Fruit fly (Drosophila melanogaster): ENCODE data around the gene CG14841.

The CG14841 gene

DNA sequence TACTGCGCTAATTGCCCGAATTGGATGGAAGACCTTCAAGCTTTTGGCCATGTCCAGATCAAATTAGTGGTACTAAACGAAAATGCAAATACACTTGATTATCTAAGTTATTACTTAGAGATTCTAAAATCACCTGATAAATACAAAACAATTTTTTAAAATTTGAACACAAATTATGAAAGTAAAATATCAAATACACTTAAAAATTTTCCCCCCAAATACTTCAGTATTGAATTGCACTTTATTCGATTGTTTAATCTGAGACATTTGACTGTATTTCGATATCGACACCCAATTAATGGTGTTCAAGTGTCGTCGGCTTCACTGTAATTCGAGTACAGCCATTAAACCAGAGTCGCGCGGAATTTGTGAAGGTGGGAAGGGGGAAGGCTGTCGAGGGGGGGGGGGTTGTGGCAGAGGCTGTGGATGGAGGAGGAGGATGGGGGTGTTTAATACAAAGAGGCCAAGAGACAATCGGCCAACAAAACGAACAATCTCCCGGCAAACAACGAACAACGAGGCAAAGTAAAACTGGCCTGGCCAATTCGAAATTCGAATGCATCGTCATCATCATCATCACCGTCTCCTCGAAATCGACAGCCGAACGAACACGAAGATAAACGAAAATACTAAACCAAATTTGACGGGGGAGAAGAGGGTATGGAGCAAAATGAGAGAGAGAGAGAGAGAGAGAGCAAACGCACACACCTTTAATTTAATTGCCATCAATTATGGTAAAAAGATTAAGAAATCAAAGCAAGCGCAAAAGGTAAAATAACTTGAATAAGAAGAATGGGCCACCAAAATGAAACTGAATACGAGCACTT is 20.2 kb upstream of the CG14841 start (continued):
- TF ChIP-seq tna (GFP tag; IDR thresholded peaks at IDR 0.05; ENCODE audit: partially characterized antibody) (no peak), vnd (GFP tag; IDR thresholded peaks at IDR 0.05; ENCODE audit: partially characterized antibody) (no peak), CG32767 (GFP tag; IDR thresholded peaks at IDR 0.05) (no peak), CG7745 (tag; optimal IDR thresholded peaks at IDR 0.05) (peak; percentile 24), Hand (GFP tag; optimal IDR thresholded peaks at IDR 0.05) (no peak), Adf1 (GFP tag; IDR thresholded peaks at IDR 0.05) (no peak), cg (GFP tag; optimal IDR thresholded peaks at IDR 0.05) (peak; percentile 74), CG7963 (GFP tag; IDR thresholded peaks at IDR 0.05; ENCODE audit: partially characterized antibody) (no peak), Meics (GFP tag; optimal IDR thresholded peaks at IDR 0.05) (no peak), Gsc (GFP tag; IDR thresholded peaks at IDR 0.05) (no peak), Eip74EF (GFP tag; optimal IDR thresholded peaks at IDR 0.05) (no peak), kah (GFP tag; optimal IDR thresholded peaks at IDR 0.05) (no peak), mam (GFP tag; optimal IDR thresholded peaks at IDR 0.05) (no peak), CG8290 (GFP tag; optimal IDR thresholded peaks at IDR 0.05) (no peak), CG8290 (tag; optimal IDR thresholded peaks at IDR 0.05) (peak in 1 of 2 experiments; percentile 9), CG3281 (GFP tag; optimal IDR thresholded peaks at IDR 0.05) (no peak), psq (GFP tag; optimal IDR thresholded peaks at IDR 0.05) (no peak), gcm2 (GFP tag; optimal IDR thresholded peaks at IDR 0.05) (no peak), CG17186 (GFP tag; optimal IDR thresholded peaks at IDR 0.05) (no peak), slbo (GFP tag; IDR thresholded peaks at IDR 0.05) (0 out of 2 replicates have a peak, but pooled peaks have one; percentile 10), CG4730 (GFP tag; IDR thresholded peaks at IDR 0.05) (no peak), CG34224 (GFP tag; IDR thresholded peaks at IDR 0.05; ENCODE audit: partially characterized antibody) (0 out of 3 replicates have a peak, but pooled peaks have one; percentile 12), Dip3 (GFP tag; optimal IDR thresholded peaks at IDR 0.05) (no peak), sd (tag; optimal IDR thresholded peaks at IDR 0.05) (peak; percentile 85), sug (tag; optimal IDR thresholded peaks at IDR 0.05) (no peak), jing (GFP tag; optimal IDR thresholded peaks at IDR 0.05) (no peak), fru (optimal IDR thresholded peaks at IDR 0.05) (no peak), insv (GFP tag; optimal IDR thresholded peaks at IDR 0.05) (no peak), CG4707 (GFP tag; optimal IDR thresholded peaks at IDR 0.05) (no peak), CG30020 (tag; optimal IDR thresholded peaks at IDR 0.05) (no peak), CG31224 (GFP tag; IDR thresholded peaks at IDR 0.05) (no peak), crol (GFP tag; IDR thresholded peaks at IDR 0.05) (peak; percentile 90), CG16813 (GFP tag; IDR thresholded peaks at IDR 0.05; ENCODE audit: partially characterized antibody) (no peak), row (GFP tag; IDR thresholded peaks at IDR 0.05) (peak; percentile 10; the same call in 1 of the 3 replicates), CG12155 (GFP tag; optimal IDR thresholded peaks at IDR 0.05) (no peak), mirr (GFP tag; optimal IDR thresholded peaks at IDR 0.05) (peak; percentile 22), CrebB (tag; optimal IDR thresholded peaks at IDR 0.05) (no peak), Hey (tag; optimal IDR thresholded peaks at IDR 0.05) (no peak), Six4 (GFP tag; optimal IDR thresholded peaks at IDR 0.05) (no peak), CG4282 (GFP tag; optimal IDR thresholded peaks at IDR 0.05) (no peak), CG16863 (GFP tag; optimal IDR thresholded peaks at IDR 0.05) (no peak), CG9797 (GFP tag; optimal IDR thresholded peaks at IDR 0.05) (no peak), Dfd (GFP tag; optimal IDR thresholded peaks at IDR 0.05) (no peak), Myb (GFP tag; optimal IDR thresholded peaks at IDR 0.05) (no peak), CG13123 (GFP tag; optimal IDR thresholded peaks at IDR 0.05) (no peak), luna (GFP tag; optimal IDR thresholded peaks at IDR 0.05) (no peak), gfzf (GFP tag; optimal IDR thresholded peaks at IDR 0.05) (no peak), onecut (GFP tag; IDR thresholded peaks at IDR 0.05) (no peak), CG9437 (GFP tag; optimal IDR thresholded peaks at IDR 0.05) (no peak), fu2 (GFP tag; optimal IDR thresholded peaks at IDR 0.05) (no peak)

All from whole organism, embryonic.